Worm (Caenorhabditis elegans) whole organism, L4 larva: ENCODE data around the gene ins-20.

ENCODE experiments used
- ZK546.5 ChIP-seq, 2 experiments: sonication (generic microtip); optimal IDR thresholded peaks; 2 replicates each; lab custom pipeline; 2017; ENCODE audit warnings: missing biosample characterization in 2 of 2, missing genetic modification characterization in 2 of 2
- ama-1 ChIP-seq: fragments of 150-350 bp; optimal IDR thresholded peaks from 2 replicates; lab custom pipeline; 2014; ENCODE audit warnings: inconsistent platforms, mixed read lengths
- ces-1 ChIP-seq: fragments of 150-350 bp; sonication (generic microtip); optimal IDR thresholded peaks from 4 replicates; lab custom pipeline; 2014; ENCODE audit warnings: missing biosample characterization, missing genetic modification reagents, missing genetic modification characterization
- dmd-9 ChIP-seq: fragments of 200-800 bp; sonication (Bioruptor generic); IDR thresholded peaks from 2 replicates; pipeline ENCODE4 v1.3.6; 2022; ENCODE audit warnings: missing genetic modification reagents, missing genetic modification characterization, missing compliant biosample characterization
- dpl-1 ChIP-seq: fragments of 150-350 bp; optimal IDR thresholded peaks from 2 replicates; lab custom pipeline; 2014; ENCODE audit warnings: missing biosample characterization, missing genetic modification reagents, missing genetic modification characterization
- hmg-1.1 ChIP-seq: fragments of 200-800 bp; sonication (Bioruptor generic); IDR thresholded peaks from 2 replicates; pipeline ENCODE4 v1.3.6; 2022; ENCODE audit warnings: missing genetic modification reagents, missing genetic modification characterization, missing compliant biosample characterization
- lin-38 ChIP-seq: fragments of 200-800 bp; sonication (Bioruptor generic); IDR thresholded peaks from 2 replicates; pipeline ENCODE4 v1.3.6; 2022; ENCODE audit warnings: missing genetic modification reagents, missing genetic modification characterization, missing compliant biosample characterization
- mdl-1 ChIP-seq, 2 experiments: fragments of 150-350 bp in 1 of 2; sonication (generic microtip) in 1 of 2; optimal IDR thresholded peaks; 2 replicates each; lab custom pipeline; 2014 to 2017; ENCODE audit warnings: missing biosample characterization in 2 of 2, missing genetic modification characterization in 2 of 2
- nhr-28 ChIP-seq: fragments of 150-350 bp; optimal IDR thresholded peaks from 2 replicates; lab custom pipeline; 2014; ENCODE audit warnings: missing biosample characterization, missing genetic modification characterization
- nhr-77 ChIP-seq: fragments of 150-350 bp; optimal IDR thresholded peaks from 2 replicates; lab custom pipeline; 2014; ENCODE audit warnings: missing biosample characterization, missing genetic modification characterization
- pqm-1 ChIP-seq: sonication (generic microtip); optimal IDR thresholded peaks from 2 replicates; lab custom pipeline; 2017; ENCODE audit warnings: missing biosample characterization, missing genetic modification characterization
- sdz-12 ChIP-seq: fragments of 200-800 bp; sonication (Bioruptor generic); optimal IDR thresholded peaks from 2 replicates; lab custom pipeline; 2018; ENCODE audit warnings: mild to moderate bottlenecking, missing genetic modification characterization, missing compliant biosample characterization
- snpc-4 ChIP-seq: fragments of 150-350 bp; optimal IDR thresholded peaks from 2 replicates; lab custom pipeline; 2014; ENCODE audit warnings: missing biosample characterization, missing genetic modification characterization
- zag-1 ChIP-seq: fragments of 150-350 bp; optimal IDR thresholded peaks from 2 replicates; lab custom pipeline; 2014; ENCODE audit warnings: missing biosample characterization, missing genetic modification characterization

DNA sequence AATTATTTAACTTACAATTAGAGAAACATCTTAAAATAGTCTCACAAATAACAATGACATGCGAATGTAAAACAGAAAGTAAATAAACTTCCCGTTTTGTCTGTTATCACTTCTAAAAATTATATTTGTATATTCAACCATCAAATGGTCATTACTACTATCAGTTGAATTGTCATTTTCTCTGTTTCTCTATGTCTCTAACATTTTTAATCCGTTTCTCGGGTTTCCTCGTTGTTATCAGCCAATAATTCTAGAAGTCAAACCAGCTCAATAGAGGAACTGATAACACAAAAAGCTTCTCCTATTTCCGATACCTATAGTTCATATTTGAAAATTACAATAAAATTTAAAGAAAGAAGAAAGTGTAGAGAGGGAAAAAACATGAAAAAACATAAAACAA is 16.0 kb downstream of the ins-20 start:
- TF ChIP-seq ZK546.5 (tag; optimal IDR thresholded peaks at IDR 0.05; lab: Kevin White, UChicago) = no peak
- no peak for TF ChIP-seq snpc-4 (tag; lab: Kevin White, UChicago)
- TF ChIP-seq pqm-1 = peak; percentile 100
- TF ChIP-seq nhr-28 (tag; lab: Kevin White, UChicago) = peak; percentile 94
- TF ChIP-seq sdz-12 = no peak
- no peak for TF ChIP-seq dpl-1
- no peak for TF ChIP-seq dmd-9 (GFP tag; lab: Robert Waterston, UW)
- TF ChIP-seq ces-1 = no peak
- TF ChIP-seq ama-1 (lab: Kevin White, UChicago) = no peak
- TF ChIP-seq zag-1 (tag; lab: Kevin White, UChicago) = no peak
- no peak for TF ChIP-seq hmg-1.1 (GFP tag; lab: Robert Waterston, UW)
- TF ChIP-seq mdl-1 (tag; optimal IDR thresholded peaks at IDR 0.05; lab: Kevin White, UChicago) = peak in 1 of 2 experiments; percentile 62
- TF ChIP-seq lin-38 = no peak
- peak; percentile 88 for TF ChIP-seq nhr-77 (tag; lab: Kevin White, UChicago)
